Worm (Caenorhabditis elegans) whole organism, L2 larva: Measurements from ENCODE around the gene R13A5.15.
"Not testable (repeated sequence)": the region's sequence is repeated elsewhere in the genome, so short reads cannot be mapped to it uniquely, and the experiment has no call there.

Experiments
- C34F6.9 ChIP-seq: fragments of 150-350 bp; optimal IDR thresholded peaks from 2 replicates; lab custom pipeline; 2014; ENCODE audit warnings: missing biosample characterization, missing genetic modification characterization
- F13H6.1 ChIP-seq: sonication (generic microtip); optimal IDR thresholded peaks from 2 replicates; lab custom pipeline; 2016; ENCODE audit warnings: missing genetic modification characterization, missing compliant biosample characterization
- R02D3.7 ChIP-seq: fragments of 150-350 bp; optimal IDR thresholded peaks from 2 replicates; lab custom pipeline; 2014; ENCODE audit warnings: missing biosample characterization, missing genetic modification characterization
- Y55F3AM.14 ChIP-seq: fragments of 200-800 bp; sonication (Bioruptor generic); optimal IDR thresholded peaks from 2 replicates; lab custom pipeline; 2018; ENCODE audit warnings: mild to moderate bottlenecking, missing genetic modification characterization, missing compliant biosample characterization
- ZK546.5 ChIP-seq: sonication (generic microtip); optimal IDR thresholded peaks from 2 replicates; lab custom pipeline; 2017; ENCODE audit warnings: missing biosample characterization, missing genetic modification characterization
- aly-2 ChIP-seq: fragments of 150-350 bp; optimal IDR thresholded peaks from 2 replicates; lab custom pipeline; 2014; ENCODE audit warnings: missing biosample characterization, missing genetic modification characterization
- blmp-1 ChIP-seq: sonication (generic microtip); optimal IDR thresholded peaks from 2 replicates; lab custom pipeline; 2017; ENCODE audit warnings: missing genetic modification characterization, mild to moderate bottlenecking, missing compliant biosample characterization, antibody characterized with exemption, moderate library complexity; ENCODE audit not compliant: insufficient read depth
- ceh-82 ChIP-seq: fragments of 150-350 bp; optimal IDR thresholded peaks from 2 replicates; lab custom pipeline; 2014; ENCODE audit warnings: missing biosample characterization, missing genetic modification characterization
- crh-2 ChIP-seq: sonication (generic microtip); optimal IDR thresholded peaks from 2 replicates; lab custom pipeline; 2017; ENCODE audit warnings: missing biosample characterization, missing genetic modification characterization
- dmd-4 ChIP-seq: sonication (generic microtip); optimal IDR thresholded peaks from 2 replicates; lab custom pipeline; 2017; ENCODE audit warnings: missing biosample characterization, missing genetic modification characterization
- elt-1 ChIP-seq: fragments of 150-350 bp; optimal IDR thresholded peaks from 2 replicates; lab custom pipeline; 2014; ENCODE audit warnings: missing biosample characterization, missing genetic modification characterization
- gmeb-1 ChIP-seq: fragments of 150-350 bp; optimal IDR thresholded peaks from 2 replicates; lab custom pipeline; 2014; ENCODE audit warnings: missing biosample characterization, missing genetic modification characterization
- lin-11 ChIP-seq: fragments of 150-350 bp; sonication (generic microtip); optimal IDR thresholded peaks from 2 replicates; lab custom pipeline; 2014; ENCODE audit warnings: missing biosample characterization, missing genetic modification characterization, inconsistent platforms, mixed read lengths
- lin-13 ChIP-seq: fragments of 150-350 bp; optimal IDR thresholded peaks from 2 replicates; lab custom pipeline; 2014; ENCODE audit warnings: missing biosample characterization, missing genetic modification reagents, missing genetic modification characterization
- lsy-2 ChIP-seq, 2 experiments: fragments of 150-350 bp in 1 of 2; sonication (generic microtip) in 1 of 2; optimal IDR thresholded peaks; 2 replicates each; lab custom pipeline; 2014 to 2017; ENCODE audit warnings: missing biosample characterization in 2 of 2, missing genetic modification characterization in 2 of 2
- mab-5 ChIP-seq: fragments of 150-350 bp; optimal IDR thresholded peaks from 2 replicates; lab custom pipeline; 2014; ENCODE audit warnings: missing biosample characterization, missing genetic modification characterization
- mbf-1 ChIP-seq: sonication (generic microtip); optimal IDR thresholded peaks from 2 replicates; lab custom pipeline; 2017; ENCODE audit warnings: missing biosample characterization, missing genetic modification characterization
- nhr-11 ChIP-seq: fragments of 150-350 bp; optimal IDR thresholded peaks from 2 replicates; lab custom pipeline; 2014; ENCODE audit warnings: missing biosample characterization, missing genetic modification characterization
- nhr-12 ChIP-seq: fragments of 150-350 bp; optimal IDR thresholded peaks from 2 replicates; lab custom pipeline; 2014; ENCODE audit warnings: missing biosample characterization, missing genetic modification characterization
- nhr-129 ChIP-seq: fragments of 150-350 bp; optimal IDR thresholded peaks from 2 replicates; lab custom pipeline; 2014; ENCODE audit warnings: missing biosample characterization, missing genetic modification characterization
- nhr-23 ChIP-seq: fragments of 150-350 bp; optimal IDR thresholded peaks from 2 replicates; lab custom pipeline; 2014; ENCODE audit warnings: missing biosample characterization, missing genetic modification reagents, missing genetic modification characterization
- nhr-237 ChIP-seq: fragments of 150-350 bp; optimal IDR thresholded peaks from 2 replicates; lab custom pipeline; 2014; ENCODE audit warnings: missing biosample characterization, missing genetic modification characterization
- nhr-25 ChIP-seq: fragments of 150-350 bp; sonication (generic microtip); optimal IDR thresholded peaks from 3 replicates; lab custom pipeline; 2014; ENCODE audit warnings: missing biosample characterization, missing genetic modification characterization
- peb-1 ChIP-seq: fragments of 150-350 bp; optimal IDR thresholded peaks from 2 replicates; lab custom pipeline; 2014; ENCODE audit warnings: missing biosample characterization, missing genetic modification characterization
- sem-4 ChIP-seq: fragments of 150-350 bp; optimal IDR thresholded peaks from 2 replicates; lab custom pipeline; 2014; ENCODE audit warnings: missing biosample characterization, missing genetic modification reagents, missing genetic modification characterization
- skn-1 ChIP-seq: sonication (generic microtip); optimal IDR thresholded peaks from 2 replicates; lab custom pipeline; 2017; ENCODE audit warnings: missing biosample characterization, missing genetic modification characterization
- sma-3 ChIP-seq: sonication (generic microtip); optimal IDR thresholded peaks from 2 replicates; lab custom pipeline; 2016; ENCODE audit warnings: missing genetic modification reagents, missing genetic modification characterization, missing compliant biosample characterization
- sma-9 ChIP-seq, 2 experiments: fragments of 150-350 bp in 1 of 2; sonication (generic microtip) in 1 of 2; optimal IDR thresholded peaks; 2 replicates each; lab custom pipeline; 2014 to 2016; ENCODE audit warnings: missing genetic modification characterization in 2 of 2, mild to moderate bottlenecking in 1 of 2, missing biosample characterization in 1 of 2, missing compliant biosample characterization in 1 of 2, missing genetic modification reagents in 1 of 2, moderate library complexity in 1 of 2
- snpc-4 ChIP-seq: fragments of 150-350 bp; optimal IDR thresholded peaks from 2 replicates; lab custom pipeline; 2014; ENCODE audit warnings: missing biosample characterization, missing genetic modification characterization
- unc-55 ChIP-seq: fragments of 150-350 bp; sonication (generic microtip); optimal IDR thresholded peaks from 3 replicates; lab custom pipeline; 2014; ENCODE audit warnings: missing biosample characterization, missing genetic modification reagents, missing genetic modification characterization
- unc-62 ChIP-seq: fragments of 150-350 bp; optimal IDR thresholded peaks from 2 replicates; lab custom pipeline; 2014; ENCODE audit warnings: missing biosample characterization, missing genetic modification reagents, missing genetic modification characterization
- zag-1 ChIP-seq: fragments of 150-350 bp; optimal IDR thresholded peaks from 2 replicates; lab custom pipeline; 2014; ENCODE audit warnings: missing biosample characterization, missing genetic modification characterization
- ztf-1 ChIP-seq: fragments of 200-800 bp; sonication (Bioruptor generic); conservative IDR thresholded peaks from 2 replicates; pipeline ENCODE4 v1.3.6; 2022; ENCODE audit warnings: missing genetic modification characterization, missing compliant biosample characterization
- ztf-11 ChIP-seq: sonication (generic microtip); optimal IDR thresholded peaks from 2 replicates; lab custom pipeline; 2017; ENCODE audit warnings: missing biosample characterization, missing genetic modification characterization
- ztf-4 ChIP-seq: fragments of 150-350 bp; optimal IDR thresholded peaks from 2 replicates; lab custom pipeline; 2014; ENCODE audit warnings: missing biosample characterization, missing genetic modification characterization

Gene R13A5.15

ce11 chrIII:7608223-7608622, 20.1 kb upstream of the R13A5.15 start, which contains the start of gene T04A6.3:
Gene T04A6.3, minus strand, starts transcription at chrIII:7608323.
- TF ChIP-seq gmeb-1 (tag; lab: Kevin White, UChicago) (no peak), nhr-11 (tag; lab: Kevin White, UChicago) (no peak), ztf-1 (GFP tag; lab: Robert Waterston, UW) (no peak), unc-62 (GFP tag; lab: Kevin White, UChicago) (no peak), mab-5 (tag; lab: Kevin White, UChicago) (no peak), Y55F3AM.14 (GFP tag; lab: Kevin White, UChicago) (no peak), ceh-82 (tag; lab: Kevin White, UChicago) (no peak), sma-3 (GFP tag; lab: Kevin White, UChicago) (no peak)

DNA sequence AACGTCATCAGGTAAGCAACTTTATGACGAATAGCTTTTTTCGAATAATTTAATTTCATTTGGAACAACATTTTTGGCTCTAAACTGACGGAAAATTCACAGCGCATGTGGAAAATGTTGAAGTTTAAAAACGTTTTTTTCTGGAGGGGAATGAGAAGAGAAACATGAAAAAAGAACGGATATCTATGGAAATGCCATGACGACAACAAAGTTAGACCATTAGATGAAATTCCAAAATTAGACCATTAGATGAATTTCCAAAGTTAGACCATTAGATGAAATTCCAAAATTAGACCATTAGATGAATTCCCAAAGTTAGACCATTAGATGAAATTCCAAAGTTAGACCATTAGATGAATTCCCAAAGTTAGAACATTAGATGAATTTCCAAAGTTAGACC, 6.4 kb upstream of the R13A5.15 start, which contains the start of gene Y80D4G.2:
Y80D4G.2 (minus strand) TSS at position 101 of the 400 bp plus-strand sequence.
- not testable (repeated sequence) for TF ChIP-seq nhr-12 (tag; lab: Kevin White, UChicago); zag-1; lsy-2 (tag; optimal IDR thresholded peaks at IDR 0.05; lab: Kevin White, UChicago)

DNA sequence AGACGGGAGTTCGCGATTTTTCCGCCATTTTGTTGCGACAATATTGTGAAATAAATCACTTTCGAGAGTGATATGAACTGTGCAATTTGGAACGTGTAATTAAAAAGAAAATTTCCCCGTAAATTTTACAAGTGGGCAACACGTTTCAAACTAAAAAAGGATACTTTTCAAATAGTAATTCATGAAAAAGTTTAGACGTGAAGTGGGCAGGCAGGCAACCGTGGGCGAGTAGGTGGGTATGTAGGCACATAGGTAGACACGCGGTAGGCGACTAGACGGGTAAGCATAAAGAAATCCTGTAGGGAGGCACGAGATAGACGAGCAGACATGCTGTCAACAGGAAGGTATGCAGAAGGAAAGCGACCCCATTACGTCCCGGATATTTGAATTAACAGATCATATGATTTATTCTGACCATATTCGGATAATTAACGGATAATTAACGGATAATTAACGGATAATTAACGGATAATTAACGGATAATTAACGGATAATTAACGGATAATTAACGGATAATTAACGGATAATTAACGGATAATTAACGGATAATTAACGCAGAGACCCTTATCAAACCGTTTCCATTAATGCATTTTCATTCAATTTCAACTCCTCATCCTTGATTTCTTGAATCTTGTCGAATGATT, 5.3 kb upstream of the R13A5.15 start, which contains the start of gene R13A5.11:
R13A5.11 (minus strand) TSS at position 51 of the 644 bp plus-strand sequence.
- TF ChIP-seq nhr-12 (tag; lab: Kevin White, UChicago): no peak
- no peak for TF ChIP-seq peb-1

- TF ChIP-seq R02D3.7 (tag; lab: Kevin White, UChicago): peak; percentile 27
- peak; percentile 17 for TF ChIP-seq C34F6.9 (tag; lab: Kevin White, UChicago)
- TF ChIP-seq lsy-2 (tag; optimal IDR thresholded peaks at IDR 0.05; lab: Kevin White, UChicago): peak; percentile 29 to 71
- peak; percentile 3 for TF ChIP-seq lin-11 (tag; lab: Kevin White, UChicago)
- TF ChIP-seq sma-9 (GFP tag; optimal IDR thresholded peaks at IDR 0.05; lab: Kevin White, UChicago): no peak
- TF ChIP-seq sma-9 (tag; optimal IDR thresholded peaks at IDR 0.05; lab: Kevin White, UChicago): no peak
- peak; percentile 24 for TF ChIP-seq nhr-129 (tag; lab: Kevin White, UChicago)
- no peak for TF ChIP-seq lin-13 (GFP tag; lab: Kevin White, UChicago)
These were observed 3.9 kb downstream of the R13A5.15 start, which contains the start of gene cup-5 for ce11 chrIII:7584131-7584646. Gene cup-5, plus strand, starts transcription at chrIII:7584181.

- TF ChIP-seq aly-2 (tag; lab: Kevin White, UChicago): no peak
- TF ChIP-seq Y55F3AM.14 (GFP tag; lab: Kevin White, UChicago): no peak
- TF ChIP-seq sma-9 (GFP tag; optimal IDR thresholded peaks at IDR 0.05; lab: Kevin White, UChicago): no peak
- TF ChIP-seq sma-9 (tag; optimal IDR thresholded peaks at IDR 0.05; lab: Kevin White, UChicago): no peak
- no peak for TF ChIP-seq dmd-4 (tag; lab: Kevin White, UChicago)
- TF ChIP-seq blmp-1 (tag; lab: Kevin White, UChicago): no peak
- TF ChIP-seq nhr-237 (tag; lab: Kevin White, UChicago): no peak
- no peak for TF ChIP-seq sem-4 (tag; lab: Kevin White, UChicago)
- TF ChIP-seq zag-1: no peak
- TF ChIP-seq R02D3.7 (tag; lab: Kevin White, UChicago): no peak
- no peak for TF ChIP-seq ZK546.5
- TF ChIP-seq ztf-11 (tag; lab: Kevin White, UChicago): no peak
- no peak for TF ChIP-seq unc-62 (GFP tag; lab: Kevin White, UChicago)
- TF ChIP-seq mbf-1: no peak
- TF ChIP-seq nhr-23: no peak
- TF ChIP-seq ztf-1 (GFP tag; lab: Robert Waterston, UW): no peak
- no peak for TF ChIP-seq peb-1
- TF ChIP-seq nhr-12 (tag; lab: Kevin White, UChicago): no peak
These were observed 5.2 kb downstream of the R13A5.15 start, which contains the start of gene R13A5.10 for ce11 chrIII:7582885-7583284. Gene R13A5.10, minus strand, starts transcription at chrIII:7582985.

ce11 chrIII:7580586-7580985, 7.5 kb downstream of the R13A5.15 start:
- peak; percentile 3 for TF ChIP-seq snpc-4 (tag; lab: Kevin White, UChicago)
- peak; percentile 82 for TF ChIP-seq C34F6.9 (tag; lab: Kevin White, UChicago)
- TF ChIP-seq skn-1 (tag; lab: Kevin White, UChicago): no peak
- TF ChIP-seq zag-1: peak; percentile 29
- peak; percentile 48 for TF ChIP-seq Y55F3AM.14 (GFP tag; lab: Kevin White, UChicago)
- TF ChIP-seq crh-2 (tag; lab: Kevin White, UChicago): peak; percentile 40
- peak; percentile 52 for TF ChIP-seq nhr-129 (tag; lab: Kevin White, UChicago)
- TF ChIP-seq nhr-23: no peak
- no peak for TF ChIP-seq elt-1 (tag; lab: Kevin White, UChicago)
- no peak for TF ChIP-seq nhr-11 (tag; lab: Kevin White, UChicago)
- TF ChIP-seq ztf-4: no peak
- TF ChIP-seq lin-11 (tag; lab: Kevin White, UChicago): peak; percentile 30
- peak; percentile 89 for TF ChIP-seq unc-55 (GFP tag; lab: Kevin White, UChicago)
- peak in 1 of 2 experiments; percentile 66 for TF ChIP-seq lsy-2 (tag; optimal IDR thresholded peaks at IDR 0.05; lab: Kevin White, UChicago)
- TF ChIP-seq nhr-25 (tag; lab: Kevin White, UChicago): no peak
- TF ChIP-seq F13H6.1: peak; percentile 30
- TF ChIP-seq, all 48 proteins: peak for 10
